Worm (Caenorhabditis elegans) whole organism, L1 larva: ENCODE measurements around the gene ssp-36.

Experiments used
- ceh-82 ChIP-seq, 3 experiments: fragments of 150-350 bp in 1 of 3; sonication (generic microtip) in 2 of 3; optimal IDR thresholded peaks; 2 replicates each; lab custom pipeline; 2014 to 2017; ENCODE audit warnings: missing biosample characterization in 3 of 3, missing genetic modification characterization in 3 of 3
- dpl-1 ChIP-seq, 3 experiments: fragments of 150-350 bp in 2 of 3; sonication (generic microtip) in 1 of 3; optimal IDR thresholded peaks; 2 replicates each; lab custom pipeline; 2014 to 2017; ENCODE audit warnings: missing biosample characterization in 3 of 3, missing genetic modification characterization in 3 of 3, missing genetic modification reagents in 3 of 3
- ets-5 ChIP-seq: fragments of 200-800 bp; sonication (Bioruptor generic); IDR thresholded peaks from 2 replicates; pipeline ENCODE4 v1.3.6; 2022; ENCODE audit warnings: missing genetic modification characterization, missing compliant biosample characterization
- lsy-2 ChIP-seq, 2 experiments: fragments of 150-350 bp; optimal IDR thresholded peaks; 2 replicates each; lab custom pipeline; 2014; ENCODE audit warnings: missing biosample characterization in 2 of 2, missing genetic modification characterization in 2 of 2
- pqm-1 ChIP-seq: sonication (generic microtip); optimal IDR thresholded peaks from 3 replicates; lab custom pipeline; 2017; ENCODE audit warnings: missing biosample characterization, missing genetic modification characterization
- unc-62 ChIP-seq: fragments of 150-350 bp; optimal IDR thresholded peaks from 2 replicates; lab custom pipeline; 2014; ENCODE audit warnings: missing biosample characterization, missing genetic modification reagents, missing genetic modification characterization
- ztf-11 ChIP-seq, 2 experiments: sonication (generic microtip); optimal IDR thresholded peaks; 2 replicates each; lab custom pipeline; 2016 to 2017; ENCODE audit warnings: missing genetic modification characterization in 2 of 2, missing biosample characterization in 1 of 2, missing compliant biosample characterization in 1 of 2

ce11 chrIV:9727217-9727616 lies 38.9 kb downstream of the ssp-36 start:
- no peak for TF ChIP-seq ztf-11 (tag; optimal IDR thresholded peaks at IDR 0.05; lab: Kevin White, UChicago)
- no peak for TF ChIP-seq ceh-82 (tag; optimal IDR thresholded peaks at IDR 0.05; lab: Kevin White, UChicago)
- TF ChIP-seq ets-5 (GFP tag; lab: Robert Waterston, UW): no peak
- no peak for TF ChIP-seq lsy-2 (tag; optimal IDR thresholded peaks at IDR 0.05; lab: Kevin White, UChicago)
- no peak for TF ChIP-seq pqm-1 (tag; lab: Kevin White, UChicago)
- no peak for TF ChIP-seq dpl-1 (GFP tag; optimal IDR thresholded peaks at IDR 0.05; lab: Kevin White, UChicago)
- TF ChIP-seq unc-62: no peak
